Worm (Caenorhabditis elegans): Measurements from ENCODE around the gene F54D10.7.

- TF ChIP-seq ama-1 (optimal IDR thresholded peaks at IDR 0.05) = no peak
- no peak for TF ChIP-seq pha-4 (tag; optimal IDR thresholded peaks at IDR 0.05)
- TF ChIP-seq elt-1 (tag; optimal IDR thresholded peaks at IDR 0.05) = no peak
- no peak for TF ChIP-seq nhr-28 (tag; optimal IDR thresholded peaks at IDR 0.05)
- TF ChIP-seq lin-15B (tag; optimal IDR thresholded peaks at IDR 0.05) = no peak
These were observed 11.3 kb upstream of the F54D10.7 start, which contains the start of gene F54D10.9 for ce11 chrII:3832383-3832782.
